Fruit fly (Drosophila melanogaster): Measurements from ENCODE around the gene CG10405.

DNA sequence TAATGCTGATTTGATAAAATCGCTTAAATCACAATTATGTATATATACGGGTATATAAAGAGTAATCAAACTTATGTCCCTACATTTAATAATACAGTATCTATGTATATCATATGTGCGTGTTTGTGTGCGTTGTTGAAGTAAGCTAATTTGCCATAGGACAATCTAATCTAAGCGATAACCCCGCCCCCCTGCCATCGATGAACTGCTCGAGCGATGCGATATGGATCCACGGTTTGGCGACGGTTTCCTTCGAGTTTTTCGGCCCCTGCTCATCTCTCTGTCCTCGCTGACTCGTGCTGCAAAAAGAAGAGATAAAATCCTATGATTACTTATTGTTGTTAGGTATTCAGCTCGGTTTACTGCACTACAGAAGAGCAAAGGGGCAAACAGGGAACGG, 7.5 kb upstream of the CG10405 start:
- TF ChIP-seq fd96Ca (GFP tag; IDR thresholded peaks at IDR 0.05) = no peak
- no peak for TF ChIP-seq CG15710 (tag; optimal IDR thresholded peaks at IDR 0.05)
- TF ChIP-seq CG34367 (tag; optimal IDR thresholded peaks at IDR 0.05) = no peak
- no peak for TF ChIP-seq CG10348 (GFP tag; IDR thresholded peaks at IDR 0.05)
- TF ChIP-seq CG17806 (tag; optimal IDR thresholded peaks at IDR 0.05) = no peak
- TF ChIP-seq CG32121 (GFP tag; IDR thresholded peaks at IDR 0.05) = no peak
- TF ChIP-seq D1 (tag; optimal IDR thresholded peaks at IDR 0.05) = no peak
- TF ChIP-seq CG8159 (tag; optimal IDR thresholded peaks at IDR 0.05) = no peak
- no peak for TF ChIP-seq Ets98B (GFP tag; IDR thresholded peaks at IDR 0.05)
- no peak for TF ChIP-seq rn (GFP tag; IDR thresholded peaks at IDR 0.05)
